Worm (Caenorhabditis elegans) whole organism, midembryonic: Measurements from ENCODE around the gene W08A12.3.

ENCODE experiments used
- T22C8.4 ChIP-seq: fragments of 200-800 bp; sonication (Bioruptor generic); IDR thresholded peaks from 2 replicates; pipeline ENCODE4 v1.3.6; 2022; ENCODE audit warnings: missing genetic modification characterization, missing compliant biosample characterization
- cog-1 ChIP-seq: sonication (generic microtip); optimal IDR thresholded peaks from 2 replicates; lab custom pipeline; 2016; ENCODE audit warnings: missing genetic modification characterization, missing compliant biosample characterization
- flt-1 ChIP-seq: fragments of 200-800 bp; sonication (Bioruptor generic); IDR thresholded peaks from 2 replicates; pipeline ENCODE4 v1.3.6; 2022; ENCODE audit warnings: missing genetic modification characterization, missing compliant biosample characterization
- klf-2 ChIP-seq: fragments of 200-800 bp; sonication (Bioruptor generic); conservative IDR thresholded peaks from 2 replicates; pipeline ENCODE4 v1.3.6; 2022; ENCODE audit warnings: missing genetic modification reagents, missing genetic modification characterization, missing compliant biosample characterization
- med-1 ChIP-seq: sonication (generic microtip); optimal IDR thresholded peaks from 2 replicates; lab custom pipeline; 2017; ENCODE audit warnings: missing genetic modification characterization, mild to moderate bottlenecking, missing compliant biosample characterization, antibody characterized with exemption, missing genetic modification reagents; ENCODE audit not compliant: insufficient read depth
- ref-1 ChIP-seq: fragments of 200-800 bp; sonication (Bioruptor generic); conservative IDR thresholded peaks from 2 replicates; pipeline ENCODE4 v1.3.6; 2022; ENCODE audit warnings: missing genetic modification reagents, missing genetic modification characterization, missing compliant biosample characterization
- tab-1 ChIP-seq: fragments of 200-800 bp; sonication (Bioruptor generic); IDR thresholded peaks from 2 replicates; pipeline ENCODE4 v1.3.6; 2022; ENCODE audit warnings: missing genetic modification characterization, missing compliant biosample characterization
- ztf-23 ChIP-seq: fragments of 200-800 bp; sonication (Bioruptor generic); IDR thresholded peaks from 2 replicates; pipeline ENCODE4 v1.3.6; 2022; ENCODE audit warnings: missing genetic modification reagents, missing genetic modification characterization, missing compliant biosample characterization
- ztf-29 ChIP-seq: fragments of 200-800 bp; sonication (Bioruptor generic); IDR thresholded peaks from 2 replicates; pipeline ENCODE4 v1.3.6; 2022; ENCODE audit warnings: missing genetic modification reagents, missing genetic modification characterization, missing compliant biosample characterization

ce11 chrV:3714750-3715149 is 32.1 kb downstream of the W08A12.3 start:
- no peak for TF ChIP-seq T22C8.4 (GFP tag; lab: Robert Waterston, UW)
- no peak for TF ChIP-seq tab-1 (GFP tag; lab: Robert Waterston, UW)
- no peak for TF ChIP-seq med-1 (GFP tag; lab: Kevin White, UChicago)
- TF ChIP-seq cog-1, result no peak
- no peak for TF ChIP-seq ref-1 (GFP tag; lab: Robert Waterston, UW)
- TF ChIP-seq ztf-23 (GFP tag; lab: Robert Waterston, UW), result no peak
- TF ChIP-seq flt-1, result no peak
- TF ChIP-seq ztf-29 (GFP tag; lab: Robert Waterston, UW), result no peak
- no peak for TF ChIP-seq klf-2 (GFP tag; lab: Robert Waterston, UW)
